Fruit fly (Drosophila melanogaster) whole organism, wandering third instar larva: ENCODE data around the gene mahe.

Source experiments
- Abd-B ChIP-seq: fragments of >200 bp; optimal IDR thresholded peaks from 2 replicates; lab custom pipeline; 2017; ENCODE audit warnings: missing biosample characterization, missing genetic modification characterization
- CG32264 ChIP-seq: fragments of 200-800 bp; sonication (Bioruptor generic); optimal IDR thresholded peaks from 2 replicates; lab custom pipeline; 2016; ENCODE audit warnings: missing biosample characterization, missing genetic modification characterization
- CG9705 ChIP-seq: fragments of 200-800 bp; sonication (Bioruptor generic); optimal IDR thresholded peaks from 2 replicates; lab custom pipeline; 2018; ENCODE audit warnings: missing biosample characterization, mild to moderate bottlenecking, missing genetic modification characterization
- CrebA ChIP-seq: fragments of 200-800 bp; sonication (Bioruptor generic); optimal IDR thresholded peaks from 2 replicates; lab custom pipeline; 2016; ENCODE audit warnings: missing biosample characterization, mild to moderate bottlenecking, missing genetic modification characterization, borderline replicate concordance
- Dfd ChIP-seq: fragments of >200 bp; optimal IDR thresholded peaks from 2 replicates; lab custom pipeline; 2017; ENCODE audit warnings: missing biosample characterization, missing genetic modification characterization
- Dif ChIP-seq: fragments of 200-275, 200-300 bp; sonication (Bioruptor generic); optimal IDR thresholded peaks from 2 replicates; lab custom pipeline; 2018; ENCODE audit warnings: missing biosample characterization, missing genetic modification characterization; ENCODE audit not compliant: partially characterized antibody
- GATAd ChIP-seq: sonication (Bioruptor generic); optimal IDR thresholded peaks from 2 replicates; lab custom pipeline; 2016; ENCODE audit warnings: missing biosample characterization, missing genetic modification characterization
- HLH106 ChIP-seq: fragments of 200-800 bp; optimal IDR thresholded peaks from 3 replicates; lab custom pipeline; 2019; ENCODE audit warnings: missing biosample characterization, mild to moderate bottlenecking, missing genetic modification characterization, moderate library complexity
- Hnf4 ChIP-seq: fragments of 200-800 bp; sonication (Bioruptor generic); optimal IDR thresholded peaks from 2 replicates; lab custom pipeline; 2016; ENCODE audit warnings: missing biosample characterization, mild to moderate bottlenecking, missing genetic modification characterization
- Hr78 ChIP-seq: fragments of >200 bp; optimal IDR thresholded peaks from 2 replicates; lab custom pipeline; 2017; ENCODE audit warnings: missing biosample characterization, missing genetic modification characterization
- Hr83 ChIP-seq: fragments of 200-300 bp; sonication (Bioruptor generic); optimal IDR thresholded peaks from 2 replicates; lab custom pipeline; 2016; ENCODE audit warnings: missing biosample characterization, mild to moderate bottlenecking, missing genetic modification characterization, moderate library complexity; ENCODE audit not compliant: poor library complexity, severe bottlenecking
- Jra ChIP-seq: sonication (Bioruptor generic); optimal IDR thresholded peaks from 2 replicates; lab custom pipeline; 2016; ENCODE audit warnings: missing biosample characterization, missing genetic modification characterization
- Mio ChIP-seq: sonication (Bioruptor generic); optimal IDR thresholded peaks from 2 replicates; lab custom pipeline; 2016; ENCODE audit warnings: missing biosample characterization, missing genetic modification characterization
- Myc ChIP-seq: fragments of >200 bp; optimal IDR thresholded peaks from 2 replicates; lab custom pipeline; 2017
- N ChIP-seq: fragments of >200 bp; optimal IDR thresholded peaks from 2 replicates; lab custom pipeline; 2018; ENCODE audit warnings: missing biosample characterization, missing external identifiers, missing genetic modification characterization
- OdsH ChIP-seq: fragments of 200-800 bp; sonication (Bioruptor generic); optimal IDR thresholded peaks from 2 replicates; lab custom pipeline; 2016; ENCODE audit warnings: missing biosample characterization, mild to moderate bottlenecking, missing genetic modification characterization
- Rel ChIP-seq, 2 experiments: fragments of 200-800 bp; sonication (Bioruptor generic) in 1 of 2; optimal IDR thresholded peaks; 2 replicates in 1 of 2; 3 replicates in 1 of 2; lab custom pipeline; 2016 to 2019; ENCODE audit warnings: mild to moderate bottlenecking in 2 of 2, missing biosample characterization in 2 of 2, missing genetic modification characterization in 2 of 2, moderate library complexity in 1 of 2
- Sp1 ChIP-seq: fragments of 200-800 bp; sonication (Bioruptor generic); optimal IDR thresholded peaks from 3 replicates; lab custom pipeline; 2019; ENCODE audit warnings: missing biosample characterization, mild to moderate bottlenecking, missing genetic modification characterization, moderate library complexity
- Vsx2 ChIP-seq: fragments of 200-300, 225-300 bp; sonication (Bioruptor generic); optimal IDR thresholded peaks from 2 replicates; lab custom pipeline; 2018; ENCODE audit warnings: missing biosample characterization, missing genetic modification characterization; ENCODE audit not compliant: partially characterized antibody
- br ChIP-seq: fragments of 200-800 bp; sonication (Bioruptor generic); optimal IDR thresholded peaks from 2 replicates; lab custom pipeline; 2016; ENCODE audit warnings: missing biosample characterization, missing genetic modification characterization
- brk ChIP-seq: fragments of 200-800 bp; sonication (Bioruptor generic); optimal IDR thresholded peaks from 2 replicates; lab custom pipeline; 2016; ENCODE audit warnings: missing biosample characterization, mild to moderate bottlenecking, missing genetic modification characterization
- dl ChIP-seq, 2 experiments: fragments of 175-275, 200-275 bp in 1 of 2; fragments of 200-275 bp in 1 of 2; sonication (Bioruptor generic); optimal IDR thresholded peaks; lab custom pipeline; 2018; ENCODE audit warnings: mild to moderate bottlenecking in 2 of 2, missing biosample characterization in 2 of 2, missing genetic modification characterization in 2 of 2, moderate library complexity in 2 of 2; ENCODE audit not compliant: partially characterized antibody in 2 of 2, insufficient read depth in 1 of 2
- dmrt93B ChIP-seq: fragments of 200-800 bp; sonication (Bioruptor generic); optimal IDR thresholded peaks from 2 replicates; lab custom pipeline; 2018; ENCODE audit warnings: missing biosample characterization, mild to moderate bottlenecking, missing genetic modification characterization
- dsf ChIP-seq: sonication (Bioruptor generic); optimal IDR thresholded peaks from 2 replicates; lab custom pipeline; 2016; ENCODE audit warnings: missing biosample characterization, missing genetic modification characterization, borderline replicate concordance
- ey ChIP-seq: fragments of 200-800 bp; sonication (Bioruptor generic); optimal IDR thresholded peaks from 2 replicates; lab custom pipeline; 2016; ENCODE audit warnings: missing biosample characterization, missing genetic modification characterization
- foxo ChIP-seq, 2 experiments: fragments of 200-800 bp; sonication (Bioruptor generic); optimal IDR thresholded peaks; 2 replicates in 1 of 2; 3 replicates in 1 of 2; lab custom pipeline; 2016 to 2017; ENCODE audit warnings: missing biosample characterization in 2 of 2, missing genetic modification characterization in 2 of 2
- fru ChIP-seq: fragments of 200-800 bp; sonication (Bioruptor generic); optimal IDR thresholded peaks from 3 replicates; lab custom pipeline; 2016; ENCODE audit warnings: missing biosample characterization, mild to moderate bottlenecking, missing genetic modification characterization
- h ChIP-seq: fragments of 200-800 bp; sonication (Bioruptor generic); optimal IDR thresholded peaks from 3 replicates; lab custom pipeline; 2016; ENCODE audit warnings: missing biosample characterization, mild to moderate bottlenecking, missing genetic modification characterization
- jim ChIP-seq: fragments of 175-275, 200-325 bp; sonication (Bioruptor generic); optimal IDR thresholded peaks from 2 replicates; lab custom pipeline; 2016; ENCODE audit warnings: missing biosample characterization, mild to moderate bottlenecking, missing genetic modification characterization
- lola ChIP-seq: fragments of >200 bp; optimal IDR thresholded peaks from 2 replicates; lab custom pipeline; 2017; ENCODE audit warnings: missing biosample characterization, missing genetic modification characterization
- pan ChIP-seq: fragments of >200 bp; optimal IDR thresholded peaks from 2 replicates; lab custom pipeline; 2017
- psq ChIP-seq: fragments of 200-800 bp; sonication (Bioruptor generic); optimal IDR thresholded peaks from 3 replicates; lab custom pipeline; 2017; ENCODE audit warnings: missing biosample characterization, mild to moderate bottlenecking, missing genetic modification characterization, moderate library complexity
- rgr ChIP-seq: fragments of 200-800 bp; sonication (Bioruptor generic); optimal IDR thresholded peaks from 3 replicates; lab custom pipeline; 2016; ENCODE audit warnings: missing biosample characterization, mild to moderate bottlenecking, missing genetic modification characterization
- sage ChIP-seq: fragments of 200-800 bp; sonication (Bioruptor generic); optimal IDR thresholded peaks from 2 replicates; lab custom pipeline; 2016; ENCODE audit warnings: missing biosample characterization, mild to moderate bottlenecking, missing genetic modification characterization
- sv ChIP-seq: fragments of 200-800 bp; sonication (Bioruptor generic); optimal IDR thresholded peaks from 3 replicates; lab custom pipeline; 2016; ENCODE audit warnings: missing biosample characterization, missing genetic modification characterization
- tai ChIP-seq: sonication (Bioruptor generic); optimal IDR thresholded peaks from 2 replicates; lab custom pipeline; 2016; ENCODE audit warnings: missing biosample characterization, missing genetic modification characterization
- usp ChIP-seq: fragments of >200 bp; optimal IDR thresholded peaks from 2 replicates; lab custom pipeline; 2017; ENCODE audit warnings: missing biosample characterization, missing genetic modification characterization
- woc ChIP-seq: sonication (Bioruptor generic); optimal IDR thresholded peaks from 2 replicates; lab custom pipeline; 2016; ENCODE audit warnings: missing biosample characterization, mild to moderate bottlenecking, missing genetic modification characterization

The mahe gene

dm6 chrX:7931028-7931549 is at the start of gene mahe:
Gene mahe, minus strand, starts transcription at chrX:7931382.
- TF ChIP-seq dmrt93B (GFP tag; lab: Kevin White, UChicago): no peak
- no peak for TF ChIP-seq br (GFP tag; lab: Kevin White, UChicago)
- TF ChIP-seq lola (GFP tag; lab: Kevin White, UChicago): no peak
- no peak for TF ChIP-seq Rel (GFP tag; optimal IDR thresholded peaks at IDR 0.05; lab: Kevin White, UChicago)
- TF ChIP-seq Rel (tag; optimal IDR thresholded peaks at IDR 0.05; lab: Kevin White, UChicago): no peak
- TF ChIP-seq brk: peak; percentile 34
- peak; percentile 4 for TF ChIP-seq rgr (GFP tag; lab: Kevin White, UChicago)
- TF ChIP-seq Hr78 (GFP tag; lab: Kevin White, UChicago): no peak
- TF ChIP-seq Dfd: no peak
- TF ChIP-seq tai (GFP tag; lab: Kevin White, UChicago): no peak
- TF ChIP-seq dl (GFP tag; optimal IDR thresholded peaks at IDR 0.05; lab: Kevin White, UChicago; ENCODE audit: insufficient read depth in 1 of 2, partially characterized antibody in 2 of 2): peak; percentile 7 to 47
- no peak for TF ChIP-seq foxo (GFP tag; optimal IDR thresholded peaks at IDR 0.05; lab: Kevin White, UChicago)
- TF ChIP-seq psq (GFP tag; lab: Kevin White, UChicago): no peak
- TF ChIP-seq sage (GFP tag; lab: Kevin White, UChicago): no peak
- TF ChIP-seq Hnf4 (GFP tag; lab: Kevin White, UChicago): no peak
- peak; percentile 8 for TF ChIP-seq Sp1 (GFP tag; lab: Kevin White, UChicago)
- no peak for TF ChIP-seq ey
- no peak for TF ChIP-seq usp
- TF ChIP-seq Jra (GFP tag; lab: Kevin White, UChicago): no peak
- TF ChIP-seq sv (GFP tag; lab: Kevin White, UChicago): no peak
- no peak for TF ChIP-seq jim (GFP tag; lab: Kevin White, UChicago)
- TF ChIP-seq Mio: peak; percentile 7
- no peak for TF ChIP-seq OdsH (GFP tag; lab: Kevin White, UChicago)
- no peak for TF ChIP-seq pan (lab: Kevin White, UChicago)
- no peak for TF ChIP-seq dsf (GFP tag; lab: Kevin White, UChicago)
- no peak for TF ChIP-seq woc (GFP tag; lab: Kevin White, UChicago)
- TF ChIP-seq CG9705 (GFP tag; lab: Kevin White, UChicago): no peak
- no peak for TF ChIP-seq CrebA (GFP tag; lab: Kevin White, UChicago)
- no peak for TF ChIP-seq CG32264 (GFP tag; lab: Kevin White, UChicago)
- peak; percentile 7 for TF ChIP-seq h
- TF ChIP-seq Vsx2 (GFP tag; lab: Kevin White, UChicago): no peak
- no peak for TF ChIP-seq Myc (lab: Kevin White, UChicago)
- no peak for TF ChIP-seq N (GFP tag; lab: Kevin White, UChicago)
- TF ChIP-seq Hr83 (GFP tag; lab: Kevin White, UChicago): no peak
- no peak for TF ChIP-seq fru (GFP tag; lab: Kevin White, UChicago)
- TF ChIP-seq GATAd (GFP tag; lab: Kevin White, UChicago): no peak
- TF ChIP-seq Abd-B (GFP tag; lab: Kevin White, UChicago): no peak
- no peak for TF ChIP-seq HLH106 (tag; lab: Kevin White, UChicago)
- TF ChIP-seq Dif: peak; percentile 54

DNA sequence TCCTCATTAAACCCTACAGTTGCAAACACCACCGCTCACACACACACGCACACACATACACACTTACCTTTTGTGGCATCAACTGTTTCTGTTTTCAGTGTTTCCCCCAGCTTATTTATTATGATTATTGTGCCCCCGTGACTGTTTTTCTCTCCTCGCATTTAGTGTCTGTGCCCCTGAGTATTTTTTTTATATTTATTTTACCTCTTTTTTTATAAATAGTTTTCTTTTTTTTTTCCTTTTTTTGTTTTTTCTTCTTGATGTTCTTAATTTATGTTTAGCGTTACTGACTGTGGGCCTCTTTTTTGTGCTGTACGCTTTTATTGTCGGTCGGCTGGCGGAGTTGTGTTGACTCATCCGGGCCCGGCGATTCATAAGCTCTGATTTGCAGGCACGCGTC is 49.6 kb upstream of the mahe start:
- TF ChIP-seq Abd-B (GFP tag; lab: Kevin White, UChicago) (no peak), CG9705 (GFP tag; lab: Kevin White, UChicago) (no peak), Myc (lab: Kevin White, UChicago) (no peak), Hr78 (GFP tag; lab: Kevin White, UChicago) (no peak), CG32264 (GFP tag; lab: Kevin White, UChicago) (no peak), dsf (GFP tag; lab: Kevin White, UChicago) (no peak)
- TF ChIP-seq, all 38 proteins: peak for 0
